Worm (Caenorhabditis elegans) whole organism, L4 larva: ENCODE results near the gene T27E7.3.

ENCODE experiments used
- T26A8.4 ChIP-seq: fragments of 200-800 bp; sonication (Bioruptor generic); IDR thresholded peaks from 2 replicates; pipeline ENCODE4 v1.3.6; 2022; ENCODE audit warnings: missing genetic modification characterization, missing compliant biosample characterization
- Y48G9A.11 ChIP-seq: fragments of 200-800 bp; sonication (Bioruptor generic); IDR thresholded peaks from 2 replicates; pipeline ENCODE4 v1.3.6; 2022; ENCODE audit warnings: missing genetic modification reagents, missing genetic modification characterization, missing compliant biosample characterization
- Y5F2A.4 ChIP-seq: fragments of 200-800 bp; sonication (Bioruptor generic); optimal IDR thresholded peaks from 2 replicates; lab custom pipeline; 2018; ENCODE audit warnings: mild to moderate bottlenecking, missing genetic modification characterization, missing compliant biosample characterization
- ama-1 ChIP-seq: fragments of 150-350 bp; optimal IDR thresholded peaks from 2 replicates; lab custom pipeline; 2014; ENCODE audit warnings: inconsistent platforms, mixed read lengths
- ceh-44 ChIP-seq: fragments of 200-800 bp; sonication (Bioruptor generic); IDR thresholded peaks from 2 replicates; pipeline ENCODE4 v1.3.6; 2022; ENCODE audit warnings: missing genetic modification reagents, missing genetic modification characterization, missing compliant biosample characterization
- ceh-82 ChIP-seq: sonication (generic microtip); optimal IDR thresholded peaks from 2 replicates; lab custom pipeline; 2017; ENCODE audit warnings: missing biosample characterization, missing genetic modification characterization
- cey-2 ChIP-seq: sonication (generic microtip); optimal IDR thresholded peaks from 3 replicates; lab custom pipeline; 2017; ENCODE audit warnings: missing genetic modification characterization, mild to moderate bottlenecking, missing compliant biosample characterization, antibody characterized with exemption, borderline replicate concordance; ENCODE audit not compliant: insufficient read depth
- ctbp-1 ChIP-seq: fragments of 200-800 bp; sonication (Bioruptor generic); IDR thresholded peaks from 2 replicates; pipeline ENCODE4 v1.3.6; 2022; ENCODE audit warnings: missing genetic modification reagents, missing genetic modification characterization, missing compliant biosample characterization
- daf-12 ChIP-seq: fragments of 150-350 bp; optimal IDR thresholded peaks from 2 replicates; lab custom pipeline; 2014; ENCODE audit warnings: missing biosample characterization, missing genetic modification reagents, missing genetic modification characterization
- daf-16 ChIP-seq, 3 experiments: sonication (generic microtip); optimal IDR thresholded peaks; 2 replicates each; lab custom pipeline; 2016 to 2017; ENCODE audit warnings: missing genetic modification characterization in 3 of 3, missing genetic modification reagents in 3 of 3, mild to moderate bottlenecking in 2 of 3, missing compliant biosample characterization in 2 of 3, missing biosample characterization in 1 of 3, moderate library complexity in 1 of 3
- daf-19 ChIP-seq: fragments of 200-800 bp; sonication (Bioruptor generic); conservative IDR thresholded peaks from 2 replicates; pipeline ENCODE4 v1.3.6; 2022; ENCODE audit warnings: missing genetic modification characterization, missing compliant biosample characterization
- jun-1 ChIP-seq: fragments of 150-350 bp; optimal IDR thresholded peaks from 2 replicates; lab custom pipeline; 2014; ENCODE audit warnings: missing biosample characterization, missing genetic modification reagents, missing genetic modification characterization
- lin-38 ChIP-seq: fragments of 200-800 bp; sonication (Bioruptor generic); IDR thresholded peaks from 2 replicates; pipeline ENCODE4 v1.3.6; 2022; ENCODE audit warnings: missing genetic modification reagents, missing genetic modification characterization, missing compliant biosample characterization
- mdt-29 ChIP-seq: fragments of 200-800 bp; sonication (Bioruptor generic); IDR thresholded peaks from 2 replicates; pipeline ENCODE4 v1.3.6; 2022; ENCODE audit warnings: missing genetic modification reagents, missing genetic modification characterization, missing compliant biosample characterization
- mxl-2 ChIP-seq: fragments of 200-800 bp; sonication (Bioruptor generic); conservative IDR thresholded peaks from 2 replicates; pipeline ENCODE4 v1.3.6; 2022; ENCODE audit warnings: missing genetic modification reagents, missing genetic modification characterization, missing compliant biosample characterization
- nhr-10 ChIP-seq: fragments of 150-350 bp; optimal IDR thresholded peaks from 2 replicates; lab custom pipeline; 2014; ENCODE audit warnings: missing biosample characterization, missing genetic modification characterization
- nhr-28 ChIP-seq: fragments of 150-350 bp; optimal IDR thresholded peaks from 2 replicates; lab custom pipeline; 2014; ENCODE audit warnings: missing biosample characterization, missing genetic modification characterization
- nhr-41 ChIP-seq: fragments of 200-800 bp; sonication (Bioruptor generic); IDR thresholded peaks from 2 replicates; pipeline ENCODE4 v1.3.6; 2022; ENCODE audit warnings: missing genetic modification reagents, missing genetic modification characterization, missing compliant biosample characterization
- nhr-48 ChIP-seq: sonication (generic microtip); optimal IDR thresholded peaks from 2 replicates; lab custom pipeline; 2016; ENCODE audit warnings: mild to moderate bottlenecking, missing genetic modification characterization, missing compliant biosample characterization
- nhr-77 ChIP-seq: fragments of 150-350 bp; optimal IDR thresholded peaks from 2 replicates; lab custom pipeline; 2014; ENCODE audit warnings: missing biosample characterization, missing genetic modification characterization
- snpc-1.2 ChIP-seq: fragments of 200-800 bp; sonication (Bioruptor generic); IDR thresholded peaks from 2 replicates; pipeline ENCODE4 v1.3.6; 2022; ENCODE audit warnings: missing genetic modification reagents, missing genetic modification characterization, missing compliant biosample characterization
- spr-3 ChIP-seq: fragments of 200-800 bp; sonication (Bioruptor generic); optimal IDR thresholded peaks from 2 replicates; lab custom pipeline; 2018; ENCODE audit warnings: mild to moderate bottlenecking, missing genetic modification characterization, missing compliant biosample characterization
- unc-130 ChIP-seq: sonication (generic microtip); optimal IDR thresholded peaks from 2 replicates; lab custom pipeline; 2016; ENCODE audit warnings: missing genetic modification reagents, missing genetic modification characterization, missing compliant biosample characterization
- unc-62 ChIP-seq, 3 experiments: fragments of 150-350 bp in 1 of 3; sonication (generic microtip); optimal IDR thresholded peaks in 2 of 3; peaks in 1 of 3; 1 replicate in 1 of 3; 2 replicates in 2 of 3; lab custom pipeline; 2014 to 2017; ENCODE audit warnings: missing biosample characterization in 3 of 3, missing genetic modification characterization in 3 of 3, missing genetic modification reagents in 3 of 3, missing genotype in 1 of 3
- vab-7 ChIP-seq: fragments of 200-800 bp; sonication (Bioruptor generic); IDR thresholded peaks from 2 replicates; pipeline ENCODE4 v1.3.6; 2022; ENCODE audit warnings: missing genetic modification reagents, missing genetic modification characterization, missing compliant biosample characterization
- zip-2 ChIP-seq: fragments of 150-350 bp; optimal IDR thresholded peaks from 2 replicates; lab custom pipeline; 2014; ENCODE audit warnings: missing biosample characterization, missing genetic modification characterization

The T27E7.3 gene

ce11 chrIV:14515162-14515561 is 13.7 kb upstream of the T27E7.3 start:
- TF ChIP-seq snpc-1.2 (GFP tag; lab: Robert Waterston, UW) (peak; percentile 57; the same call in 1 of the 2 replicates), T26A8.4 (GFP tag; lab: Robert Waterston, UW) (no peak)

ce11 chrIV:14519423-14519822 is 9.4 kb upstream of the T27E7.3 start, which contains the start of the genes Y57G11A.2 and T27E7.1:
Gene Y57G11A.2, minus strand, starts transcription at chrIV:14519523.
Gene T27E7.1, plus strand, starts transcription at chrIV:14519759.
- TF ChIP-seq nhr-77 (no peak), nhr-48 (tag; lab: Kevin White, UChicago) (no peak)
- TF ChIP-seq, all 104 proteins: peak for 0

ce11 chrIV:14523568-14523967 is 5.2 kb upstream of the T27E7.3 start, which contains the start of gene srh-63:
Gene srh-63, plus strand, starts transcription at chrIV:14523868.
- TF ChIP-seq cey-2 (no peak), nhr-41 (GFP tag; lab: Robert Waterston, UW) (no peak), zip-2 (tag; lab: Kevin White, UChicago) (no peak), jun-1 (no peak), nhr-48 (tag; lab: Kevin White, UChicago) (no peak), unc-62 (GFP tag; optimal IDR thresholded peaks at IDR 0.05 in 1 of 2; lab: Kevin White, UChicago) (no peak), unc-62 (tag; optimal IDR thresholded peaks at IDR 0.05; lab: Kevin White, UChicago) (no peak), ceh-82 (tag; lab: Kevin White, UChicago) (no peak), ctbp-1 (GFP tag; lab: Robert Waterston, UW) (no peak), daf-19 (GFP tag; lab: Robert Waterston, UW) (no peak), daf-12 (tag; lab: Kevin White, UChicago) (no peak), Y5F2A.4 (GFP tag; lab: Kevin White, UChicago) (no peak)

ce11 chrIV:14525272-14526162 is 3.3 kb upstream of the T27E7.3 start:
- TF ChIP-seq lin-38 (peak; percentile 58), snpc-1.2 (GFP tag; lab: Robert Waterston, UW) (peak; percentile 100), vab-7 (0 out of 2 replicates have a peak, but pooled peaks have one; percentile 10), mdt-29 (GFP tag; lab: Robert Waterston, UW) (peak; percentile 93), unc-130 (peak; percentile 12), ceh-44 (GFP tag; lab: Robert Waterston, UW) (peak; percentile 68; the same call in 1 of the 2 replicates), Y48G9A.11 (GFP tag; lab: Robert Waterston, UW) (peak; percentile 74)
- TF ChIP-seq, all 104 proteins: peak for 7; not testable (repeated sequence) for 97

- peak; percentile 66 for TF ChIP-seq snpc-1.2 (GFP tag; lab: Robert Waterston, UW)
- TF ChIP-seq zip-2 (tag; lab: Kevin White, UChicago): no peak
Measured at ce11 chrIV:14530031-14530430, 1.2 kb downstream of the T27E7.3 start.

ce11 chrIV:14532366-14532765 is 3.5 kb downstream of the T27E7.3 start:
- TF ChIP-seq vab-7 (no peak), mxl-2 (GFP tag; lab: Robert Waterston, UW) (no peak), ama-1 (no peak), mdt-29 (GFP tag; lab: Robert Waterston, UW) (no peak), daf-12 (tag; lab: Kevin White, UChicago) (no peak), ceh-44 (GFP tag; lab: Robert Waterston, UW) (no peak), nhr-28 (no peak), spr-3 (no peak)

- no peak for TF ChIP-seq daf-16 (GFP tag; optimal IDR thresholded peaks at IDR 0.05; lab: Kevin White, UChicago)
- TF ChIP-seq daf-16 (tag; optimal IDR thresholded peaks at IDR 0.05; lab: Kevin White, UChicago): no peak
- TF ChIP-seq nhr-10 (tag; lab: Kevin White, UChicago): no peak
- no peak for TF ChIP-seq vab-7
Measured at ce11 chrIV:14534967-14535366, 6.1 kb downstream of the T27E7.3 start, which contains the start of gene T27E7.4. Gene T27E7.4, minus strand, starts transcription at chrIV:14535067.
